Worm (Caenorhabditis elegans) whole organism, early embryonic: Measurements from ENCODE around the gene K07H8.12.

Source experiments
- B0310.2 ChIP-seq: sonication (generic microtip); optimal IDR thresholded peaks from 2 replicates; lab custom pipeline; 2016; ENCODE audit warnings: mild to moderate bottlenecking, missing genetic modification characterization, missing compliant biosample characterization
- F13C5.2 ChIP-seq: sonication (generic microtip); optimal IDR thresholded peaks from 2 replicates; lab custom pipeline; 2017; ENCODE audit warnings: mild to moderate bottlenecking, missing genetic modification characterization, inconsistent platforms, missing compliant biosample characterization
- aly-1 ChIP-seq: sonication (generic microtip); optimal IDR thresholded peaks from 2 replicates; lab custom pipeline; 2016; ENCODE audit warnings: missing genetic modification characterization, missing compliant biosample characterization
- ama-1 ChIP-seq: fragments of 150-350 bp; optimal IDR thresholded peaks from 2 replicates; lab custom pipeline; 2014
- ceh-13 ChIP-seq: fragments of 200-800 bp; sonication (Bioruptor generic); optimal IDR thresholded peaks from 2 replicates; lab custom pipeline; 2018; ENCODE audit warnings: mild to moderate bottlenecking, missing genetic modification characterization, missing compliant biosample characterization
- ceh-36 ChIP-seq: sonication (generic microtip); optimal IDR thresholded peaks from 2 replicates; lab custom pipeline; 2016; ENCODE audit warnings: missing genetic modification characterization, inconsistent platforms, missing compliant biosample characterization
- ets-7 ChIP-seq: sonication (generic microtip); optimal IDR thresholded peaks from 2 replicates; lab custom pipeline; 2016; ENCODE audit warnings: missing genotype, missing genetic modification characterization, missing compliant biosample characterization
- flt-1 ChIP-seq: fragments of 200-800 bp; sonication (Bioruptor generic); IDR thresholded peaks from 2 replicates; pipeline ENCODE4 v1.3.6; 2022; ENCODE audit warnings: missing genetic modification characterization, missing compliant biosample characterization
- hmbx-1 ChIP-seq: sonication (generic microtip); optimal IDR thresholded peaks from 2 replicates; lab custom pipeline; 2016; ENCODE audit warnings: mild to moderate bottlenecking, missing genetic modification characterization, missing compliant biosample characterization
- hmg-4 ChIP-seq: fragments of 200-800 bp; sonication (Bioruptor generic); optimal IDR thresholded peaks from 2 replicates; lab custom pipeline; 2018; ENCODE audit warnings: mild to moderate bottlenecking, missing genetic modification characterization, missing compliant biosample characterization
- hnd-1 ChIP-seq: sonication (generic microtip); optimal IDR thresholded peaks from 2 replicates; lab custom pipeline; 2016; ENCODE audit warnings: missing genetic modification characterization, missing compliant biosample characterization
- pes-1 ChIP-seq: fragments of 200-800 bp; sonication (Bioruptor generic); IDR thresholded peaks from 2 replicates; pipeline ENCODE4 v1.3.6; 2022; ENCODE audit warnings: missing genetic modification reagents, missing genetic modification characterization, missing compliant biosample characterization
- scrt-1 ChIP-seq: fragments of 200-800 bp; sonication (Bioruptor generic); IDR thresholded peaks from 2 replicates; pipeline ENCODE4 v1.3.6; 2022; ENCODE audit warnings: missing genetic modification characterization, missing compliant biosample characterization
- sea-1 ChIP-seq: fragments of 200-800 bp; sonication (Bioruptor generic); conservative IDR thresholded peaks from 2 replicates; pipeline ENCODE4 v1.3.6; 2022; ENCODE audit warnings: missing genetic modification characterization, missing compliant biosample characterization
- tbx-11 ChIP-seq: fragments of 200-800 bp; sonication (Bioruptor generic); IDR thresholded peaks from 2 replicates; pipeline ENCODE4 v1.3.6; 2022; ENCODE audit warnings: missing genetic modification characterization, missing compliant biosample characterization
- tbx-37 ChIP-seq: fragments of 200-800 bp; sonication (Bioruptor generic); conservative IDR thresholded peaks from 2 replicates; pipeline ENCODE4 v1.3.6; 2022; ENCODE audit warnings: missing genetic modification reagents, missing genetic modification characterization, missing compliant biosample characterization
- tra-4 ChIP-seq: sonication (generic microtip); optimal IDR thresholded peaks from 2 replicates; lab custom pipeline; 2017; ENCODE audit warnings: missing genetic modification characterization, missing compliant biosample characterization

Gene K07H8.12

DNA sequence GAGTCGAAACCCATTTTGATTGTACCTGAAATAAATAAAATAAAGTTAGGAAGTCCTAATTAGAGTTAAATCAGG lies 12.8 kb upstream of the K07H8.12 start, which contains the start of gene nucl-1:
nucl-1 (minus strand) TSS at position 26 of the 75 bp plus-strand sequence.
- TF ChIP-seq scrt-1 (GFP tag; lab: Robert Waterston, UW), result no peak
- no peak for TF ChIP-seq tbx-11 (GFP tag; lab: Robert Waterston, UW)
- no peak for TF ChIP-seq sea-1 (GFP tag; lab: Robert Waterston, UW)
- no peak for TF ChIP-seq F13C5.2 (tag; lab: Kevin White, UChicago)
- no peak for TF ChIP-seq ama-1

DNA sequence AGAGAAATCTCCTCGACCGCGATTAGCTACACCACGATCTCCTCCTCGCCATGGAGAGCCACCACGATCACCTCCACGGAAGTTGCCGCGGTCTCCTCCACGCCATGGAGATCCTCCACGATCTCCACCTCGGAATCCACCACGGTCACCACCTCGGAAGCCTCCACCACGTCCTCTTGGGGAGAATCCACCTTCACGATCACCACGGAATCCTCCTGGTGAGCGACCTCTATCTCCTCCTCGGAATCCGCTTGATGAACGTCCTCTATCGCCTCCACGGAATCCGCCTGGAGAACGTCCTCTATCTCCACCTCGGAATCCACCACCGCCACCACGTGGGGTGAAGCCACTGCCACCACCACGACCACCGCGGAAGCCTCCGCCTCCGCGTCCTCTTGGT lies 12.6 kb upstream of the K07H8.12 start:
- TF ChIP-seq ceh-36 (tag; lab: Kevin White, UChicago) (no peak), scrt-1 (GFP tag; lab: Robert Waterston, UW) (no peak), hnd-1 (tag; lab: Kevin White, UChicago) (no peak), flt-1 (GFP tag; lab: Robert Waterston, UW) (no peak), sea-1 (GFP tag; lab: Robert Waterston, UW) (0 out of 2 replicates have a peak, but pooled peaks have one; percentile 10)

ce11 chrIV:8287287-8287686 lies 10.8 kb upstream of the K07H8.12 start:
- TF ChIP-seq ets-7 (tag; lab: Kevin White, UChicago) (no peak), B0310.2 (tag; lab: Kevin White, UChicago) (no peak), hmg-4 (no peak), F13C5.2 (tag; lab: Kevin White, UChicago) (no peak), hmbx-1 (tag; lab: Kevin White, UChicago) (no peak), pes-1 (GFP tag; lab: Robert Waterston, UW) (no peak), sea-1 (GFP tag; lab: Robert Waterston, UW) (no peak), hnd-1 (tag; lab: Kevin White, UChicago) (no peak)

- no peak for TF ChIP-seq scrt-1 (GFP tag; lab: Robert Waterston, UW)
- TF ChIP-seq ceh-13 (GFP tag; lab: Kevin White, UChicago), result no peak
- no peak for TF ChIP-seq B0310.2 (tag; lab: Kevin White, UChicago)
- no peak for TF ChIP-seq ama-1
- TF ChIP-seq tbx-11 (GFP tag; lab: Robert Waterston, UW), result no peak
Measured at ce11 chrIV:8286352-8286751, 9.8 kb upstream of the K07H8.12 start, which contains the start of gene K07H8.9. K07H8.9 (minus strand) TSS chrIV:8286476.

DNA sequence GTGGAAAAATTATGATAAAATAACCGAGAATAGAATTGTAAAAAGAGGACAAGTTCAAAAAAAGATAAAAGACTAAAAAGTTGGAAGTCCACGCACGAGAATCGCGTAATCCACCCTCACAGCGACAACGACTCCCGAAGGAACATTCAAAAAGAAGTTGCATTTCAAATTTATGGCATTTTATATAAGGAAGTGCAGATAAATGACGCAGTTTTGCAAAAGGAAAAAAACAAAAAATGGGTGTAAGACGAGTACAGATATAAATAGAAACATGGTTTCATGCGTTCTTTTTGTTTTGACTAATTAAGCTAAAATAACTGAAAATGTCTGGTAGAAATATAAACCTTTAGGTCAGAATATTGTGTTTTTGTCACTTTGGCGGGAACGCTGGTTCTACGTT lies 6.7 kb upstream of the K07H8.12 start:
- TF ChIP-seq flt-1 (GFP tag; lab: Robert Waterston, UW) (no peak), ama-1 (no peak), hmbx-1 (tag; lab: Kevin White, UChicago) (no peak), hnd-1 (tag; lab: Kevin White, UChicago) (no peak), ceh-13 (GFP tag; lab: Kevin White, UChicago) (no peak), tbx-37 (GFP tag; lab: Robert Waterston, UW) (no peak), sea-1 (GFP tag; lab: Robert Waterston, UW) (no peak), hmg-4 (no peak), tbx-11 (GFP tag; lab: Robert Waterston, UW) (no peak), tra-4 (no peak), ets-7 (tag; lab: Kevin White, UChicago) (no peak), F13C5.2 (tag; lab: Kevin White, UChicago) (no peak), pes-1 (GFP tag; lab: Robert Waterston, UW) (no peak), aly-1 (no peak), ceh-36 (tag; lab: Kevin White, UChicago) (no peak), scrt-1 (GFP tag; lab: Robert Waterston, UW) (no peak), B0310.2 (tag; lab: Kevin White, UChicago) (no peak)

- TF ChIP-seq hmg-4, result no peak
- TF ChIP-seq B0310.2 (tag; lab: Kevin White, UChicago), result no peak
- no peak for TF ChIP-seq ceh-13 (GFP tag; lab: Kevin White, UChicago)
- no peak for TF ChIP-seq hmbx-1 (tag; lab: Kevin White, UChicago)
- no peak for TF ChIP-seq ets-7 (tag; lab: Kevin White, UChicago)
- no peak for TF ChIP-seq tbx-11 (GFP tag; lab: Robert Waterston, UW)
- TF ChIP-seq ama-1, result no peak
- no peak for TF ChIP-seq tbx-37 (GFP tag; lab: Robert Waterston, UW)
- TF ChIP-seq sea-1 (GFP tag; lab: Robert Waterston, UW), result no peak
- TF ChIP-seq tra-4, result no peak
- TF ChIP-seq ceh-36 (tag; lab: Kevin White, UChicago), result no peak
- no peak for TF ChIP-seq pes-1 (GFP tag; lab: Robert Waterston, UW)
- TF ChIP-seq aly-1, result no peak
- TF ChIP-seq hnd-1 (tag; lab: Kevin White, UChicago), result no peak
- TF ChIP-seq flt-1 (GFP tag; lab: Robert Waterston, UW), result no peak
- TF ChIP-seq F13C5.2 (tag; lab: Kevin White, UChicago), result no peak
- TF ChIP-seq scrt-1 (GFP tag; lab: Robert Waterston, UW), result no peak
Measured at ce11 chrIV:8275232-8275631, 1.3 kb downstream of the K07H8.12 start, which contains the start of gene K07H8.11. K07H8.11 (minus strand) TSS chrIV:8275332.

ce11 chrIV:8273334-8273733 lies 3.2 kb downstream of the K07H8.12 start:
- TF ChIP-seq ama-1, result no peak
- TF ChIP-seq tbx-37 (GFP tag; lab: Robert Waterston, UW), result no peak

- TF ChIP-seq aly-1 (no peak), flt-1 (GFP tag; lab: Robert Waterston, UW) (no peak), hmbx-1 (tag; lab: Kevin White, UChicago) (no peak)
Measured at ce11 chrIV:8268024-8268423, 8.5 kb downstream of the K07H8.12 start, which contains the start of the genes K07H8.5 and K07H8.8. K07H8.5 (plus strand) TSS chrIV:8268324. K07H8.8 (minus strand) TSS chrIV:8268412.
